Worm (Caenorhabditis elegans) whole organism, L2 larva: Measurements from ENCODE around the gene srx-34.

Experiments used
- elt-3 ChIP-seq: sonication (generic microtip); optimal IDR thresholded peaks from 2 replicates; lab custom pipeline; 2017; ENCODE audit warnings: missing biosample characterization, missing genetic modification characterization
- lin-11 ChIP-seq: fragments of 150-350 bp; sonication (generic microtip); optimal IDR thresholded peaks from 2 replicates; lab custom pipeline; 2014; ENCODE audit warnings: missing biosample characterization, missing genetic modification characterization, inconsistent platforms, mixed read lengths
- lin-39 ChIP-seq: fragments of 150-350 bp; optimal IDR thresholded peaks from 2 replicates; lab custom pipeline; 2014; ENCODE audit warnings: missing biosample characterization, missing genetic modification reagents, missing genetic modification characterization
- mdl-1 ChIP-seq, 2 experiments: fragments of 150-350 bp in 1 of 2; sonication (generic microtip) in 1 of 2; optimal IDR thresholded peaks; 2 replicates each; lab custom pipeline; 2017; ENCODE audit warnings: missing biosample characterization in 2 of 2, missing genetic modification characterization in 2 of 2
- nhr-11 ChIP-seq: fragments of 150-350 bp; optimal IDR thresholded peaks from 2 replicates; lab custom pipeline; 2014; ENCODE audit warnings: missing biosample characterization, missing genetic modification characterization
- nhr-237 ChIP-seq: fragments of 150-350 bp; optimal IDR thresholded peaks from 2 replicates; lab custom pipeline; 2014; ENCODE audit warnings: missing biosample characterization, missing genetic modification characterization
- skn-1 ChIP-seq: sonication (generic microtip); optimal IDR thresholded peaks from 2 replicates; lab custom pipeline; 2017; ENCODE audit warnings: missing biosample characterization, missing genetic modification characterization
- snpc-4 ChIP-seq: fragments of 150-350 bp; optimal IDR thresholded peaks from 2 replicates; lab custom pipeline; 2014; ENCODE audit warnings: missing biosample characterization, missing genetic modification characterization

DNA sequence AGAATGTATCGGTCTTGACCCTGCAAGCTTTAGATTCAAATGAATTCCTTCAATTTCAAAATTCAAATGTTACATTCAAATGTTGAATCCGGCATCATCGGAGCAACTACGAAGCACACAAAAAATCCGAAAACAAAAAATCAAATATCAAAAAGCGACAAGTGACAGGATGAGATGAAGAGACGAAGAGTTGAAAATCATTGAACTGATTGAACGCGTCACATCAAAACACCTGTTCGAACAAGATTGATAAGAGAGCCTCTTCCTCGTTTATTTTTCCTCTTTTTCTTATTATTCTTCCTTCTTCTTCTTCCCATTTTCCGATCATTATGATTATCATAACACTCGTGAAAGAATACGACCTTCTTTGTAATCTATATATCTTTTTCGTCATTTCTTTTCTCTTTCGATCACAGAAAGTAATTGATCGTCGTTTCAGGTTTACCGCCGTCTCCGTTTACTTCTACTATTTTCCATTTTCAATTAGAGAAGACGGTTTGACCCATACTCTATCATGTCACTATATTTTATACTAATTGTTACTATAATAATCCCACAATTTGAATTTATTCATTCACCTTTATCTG, 34.5 kb downstream of the srx-34 start, which contains the start of gene VC5.2:
- TF ChIP-seq elt-3: no peak
- TF ChIP-seq lin-11 (tag; lab: Kevin White, UChicago): no peak
- no peak for TF ChIP-seq lin-39 (tag; lab: Kevin White, UChicago)
- TF ChIP-seq nhr-237 (tag; lab: Kevin White, UChicago): no peak
- no peak for TF ChIP-seq mdl-1 (tag; optimal IDR thresholded peaks at IDR 0.05; lab: Kevin White, UChicago)
- TF ChIP-seq nhr-11 (tag; lab: Kevin White, UChicago): no peak
- TF ChIP-seq snpc-4 (tag; lab: Kevin White, UChicago): no peak
- TF ChIP-seq skn-1: no peak
